Fruit fly (Drosophila melanogaster): Measurements from ENCODE around the gene CG11322.

CG11322 gene

dm6 chr2L:6717460-6717859 lies 42.0 kb downstream of the CG11322 start, which contains the start of gene Aatf:
TSS of gene Aatf (plus strand) at chr2L:6717625.
- TF ChIP-seq pzg (GFP tag; optimal IDR thresholded peaks at IDR 0.05) (peak; percentile 88), CG2120 (GFP tag; optimal IDR thresholded peaks at IDR 0.05) (peak; percentile 7), sc (optimal IDR thresholded peaks at IDR 0.05) (no peak), sc (GFP tag; optimal IDR thresholded peaks at IDR 0.05) (no peak), CG18764 (GFP tag; optimal IDR thresholded peaks at IDR 0.05) (no peak), Dll (GFP tag; IDR thresholded peaks at IDR 0.05; ENCODE audit: partially characterized antibody) (peak; percentile 89), CG4854 (GFP tag; optimal IDR thresholded peaks at IDR 0.05) (no peak), ATbp (GFP tag; optimal IDR thresholded peaks at IDR 0.05) (no peak), C15 (GFP tag; IDR thresholded peaks at IDR 0.05) (no peak), zen2 (GFP tag; IDR thresholded peaks at IDR 0.05; ENCODE audit: partially characterized antibody) (peak; percentile 77), pb (GFP tag; optimal IDR thresholded peaks at IDR 0.05) (no peak), CG15269 (tag; optimal IDR thresholded peaks at IDR 0.05) (no peak), ci (GFP tag; IDR thresholded peaks at IDR 0.05) (no peak), crp (GFP tag; optimal IDR thresholded peaks at IDR 0.05) (peak in 1 of 2 experiments; percentile 30), pan (optimal IDR thresholded peaks at IDR 0.05) (no peak), pan (GFP tag; optimal IDR thresholded peaks at IDR 0.05 in 1 of 2, IDR thresholded peaks at IDR 0.05 in 1 of 2) (peak in 1 of 2 experiments; percentile 21), Oaz (GFP tag; IDR thresholded peaks at IDR 0.05) (no peak), CG7372 (GFP tag; IDR thresholded peaks at IDR 0.05) (no peak), org-1 (GFP tag; optimal IDR thresholded peaks at IDR 0.05) (no peak), CG8765 (GFP tag; IDR thresholded peaks at IDR 0.05) (no peak), CG32772 (GFP tag; IDR thresholded peaks at IDR 0.05) (no peak), scrt (GFP tag; optimal IDR thresholded peaks at IDR 0.05) (no peak), bbx (GFP tag; IDR thresholded peaks at IDR 0.05; ENCODE audit: partially characterized antibody) (peak; percentile 83), CG4707 (GFP tag; optimal IDR thresholded peaks at IDR 0.05) (no peak), crc (GFP tag; optimal IDR thresholded peaks at IDR 0.05) (no peak), Opbp (GFP tag; IDR thresholded peaks at IDR 0.05; ENCODE audit: partially characterized antibody) (peak; percentile 82; the same call in 2 of the 3 replicates), hb (GFP tag; IDR thresholded peaks at IDR 0.05; ENCODE audit: partially characterized antibody) (peak; percentile 53; the same call in 1 of the 3 replicates), Neu2 (GFP tag; optimal IDR thresholded peaks at IDR 0.05; ENCODE audit: borderline replicate concordance) (no peak), Max (GFP tag; optimal IDR thresholded peaks at IDR 0.05) (peak; percentile 66), sd (tag; optimal IDR thresholded peaks at IDR 0.05) (peak; percentile 55), Hr51 (GFP tag; optimal IDR thresholded peaks at IDR 0.05) (no peak), B-H1 (GFP tag; IDR thresholded peaks at IDR 0.05) (no peak), CG4617 (GFP tag; optimal IDR thresholded peaks at IDR 0.05; ENCODE audit: borderline replicate concordance) (peak; percentile 56), CG14860 (GFP tag; IDR thresholded peaks at IDR 0.05; ENCODE audit: partially characterized antibody) (peak; percentile 59; the same call in 2 of the 3 replicates), CG9876 (GFP tag; optimal IDR thresholded peaks at IDR 0.05) (no peak), CG2889 (GFP tag; IDR thresholded peaks at IDR 0.05) (no peak), inv (GFP tag; IDR thresholded peaks at IDR 0.05; ENCODE audit: partially characterized antibody) (peak; percentile 70), Atf6 (GFP tag; IDR thresholded peaks at IDR 0.05) (0 out of 2 replicates have a peak, but pooled peaks have one; percentile 33), CG16779 (GFP tag; IDR thresholded peaks at IDR 0.05) (no peak), kay (GFP tag; optimal IDR thresholded peaks at IDR 0.05) (no peak), NC2β (GFP tag; optimal IDR thresholded peaks at IDR 0.05) (no peak), Pdp1 (GFP tag; optimal IDR thresholded peaks at IDR 0.05) (peak in 1 of 2 experiments; percentile 27), danr (GFP tag; IDR thresholded peaks at IDR 0.05) (no peak), CG12236 (GFP tag; optimal IDR thresholded peaks at IDR 0.05) (no peak), gfzf (GFP tag; optimal IDR thresholded peaks at IDR 0.05) (peak; percentile 64), CG34422 (GFP tag; IDR thresholded peaks at IDR 0.05) (peak; percentile 45; the same call in 1 of the 3 replicates), CG2129 (GFP tag; IDR thresholded peaks at IDR 0.05; ENCODE audit: partially characterized antibody) (peak; percentile 85), CG15011 (GFP tag; optimal IDR thresholded peaks at IDR 0.05) (no peak), mld (GFP tag; IDR thresholded peaks at IDR 0.05; ENCODE audit: partially characterized antibody) (peak; percentile 60; the same call in 1 of the 3 replicates), Bteb2 (GFP tag; optimal IDR thresholded peaks at IDR 0.05) (peak; percentile 15)

Data from whole organism, embryonic.